Worm (Caenorhabditis elegans): ENCODE results near the gene C39D10.1.

DNA sequence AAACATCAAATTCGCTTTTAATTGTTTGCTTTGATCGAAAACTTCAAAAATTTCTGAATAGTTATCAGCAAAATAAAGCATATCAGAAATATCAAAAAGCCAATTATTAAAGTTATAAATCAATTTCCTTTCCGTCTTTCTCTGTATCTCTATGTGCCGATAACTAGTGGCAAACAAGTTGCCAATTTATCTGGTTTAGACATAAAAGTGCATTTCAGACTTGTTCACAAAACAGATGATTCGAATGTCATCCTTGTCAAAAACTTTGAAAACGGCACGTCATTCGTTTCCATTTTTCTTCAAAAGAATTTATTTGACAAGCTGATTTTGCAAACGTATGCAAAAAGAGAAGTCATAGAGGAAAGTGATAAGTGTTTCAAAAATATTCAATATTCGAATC is 39.5 kb upstream of the C39D10.1 start:
- TF ChIP-seq unc-55 (GFP tag; optimal IDR thresholded peaks at IDR 0.05): no peak
- no peak for TF ChIP-seq ama-1 (optimal IDR thresholded peaks at IDR 0.05)
